Worm (Caenorhabditis elegans) whole organism, L3 larva: Measurements from ENCODE around the gene npr-17.

Experiments used
- ama-1 ChIP-seq: fragments of 150-350 bp; optimal IDR thresholded peaks from 2 replicates; lab custom pipeline; 2018
- ceh-82 ChIP-seq: fragments of 150-350 bp; optimal IDR thresholded peaks from 2 replicates; lab custom pipeline; 2014; ENCODE audit warnings: missing biosample characterization, missing genetic modification characterization
- egl-27 ChIP-seq: sonication (generic microtip); optimal IDR thresholded peaks from 4 replicates; lab custom pipeline; 2017; ENCODE audit warnings: missing biosample characterization, missing genetic modification reagents, missing genetic modification characterization
- elt-3 ChIP-seq, 3 experiments: fragments of 150-350 bp in 1 of 3; sonication (generic microtip) in 2 of 3; optimal IDR thresholded peaks; 2 replicates in 2 of 3; 4 replicates in 1 of 3; lab custom pipeline; 2014 to 2017; ENCODE audit warnings: missing biosample characterization in 3 of 3, missing genetic modification characterization in 3 of 3
- lin-15B ChIP-seq: fragments of 150-350 bp; optimal IDR thresholded peaks from 2 replicates; lab custom pipeline; 2014; ENCODE audit warnings: missing biosample characterization, missing genetic modification characterization
- nhr-25 ChIP-seq: sonication (generic microtip); optimal IDR thresholded peaks from 2 replicates; lab custom pipeline; 2017; ENCODE audit warnings: missing biosample characterization, missing genetic modification characterization
- pha-4 ChIP-seq: fragments of 150-350 bp; optimal IDR thresholded peaks from 2 replicates; lab custom pipeline; 2014; ENCODE audit warnings: missing biosample characterization, missing genetic modification reagents, missing genetic modification characterization
- snpc-4 ChIP-seq: fragments of 150-350 bp; optimal IDR thresholded peaks from 2 replicates; lab custom pipeline; 2014; ENCODE audit warnings: missing biosample characterization, missing genetic modification characterization
- unc-39 ChIP-seq: sonication (generic microtip); optimal IDR thresholded peaks from 4 replicates; lab custom pipeline; 2017; ENCODE audit warnings: missing biosample characterization, missing genetic modification characterization

ce11 chrIII:8022077-8022476 is 25.8 kb upstream of the npr-17 start, which contains the start of gene F44B9.2:
- TF ChIP-seq nhr-25 (tag; lab: Kevin White, UChicago) (no peak), snpc-4 (tag; lab: Kevin White, UChicago) (no peak), egl-27 (tag; lab: Kevin White, UChicago) (no peak), lin-15B (no peak), pha-4 (tag; lab: Kevin White, UChicago) (no peak), ceh-82 (tag; lab: Kevin White, UChicago) (no peak), ama-1 (no peak), unc-39 (tag; lab: Kevin White, UChicago) (no peak), elt-3 (tag; optimal IDR thresholded peaks at IDR 0.05; lab: Kevin White, UChicago) (no peak)
